Fruit fly (Drosophila melanogaster) whole organism: ENCODE measurements around the gene CG18135.

Source experiments
- Dll ChIP-seq: fragments of >200 bp; optimal IDR thresholded peaks from 2 replicates; lab custom pipeline; 2017
- psq ChIP-seq: fragments of >200 bp; optimal IDR thresholded peaks from 2 replicates; lab custom pipeline; 2017

dm6 chr3L:19041665-19042385, 43.7 kb upstream of the CG18135 start:
- TF ChIP-seq psq (lab: Kevin White, UChicago) (no peak), Dll (lab: Kevin White, UChicago) (no peak)
